Worm (Caenorhabditis elegans): ENCODE results near the gene R07A4.2.
A peak's percentile ranks its signal among the peaks of the same experiment; 100 is the strongest.

R07A4.2 gene

ce11 chrX:10766123-10766622 is 19.9 kb upstream of the R07A4.2 start (continued):
- peak; percentile 73; the same call in 1 of the 2 replicates for TF ChIP-seq saeg-2 (GFP tag; IDR thresholded peaks at IDR 0.05)
- TF ChIP-seq F49E8.2 (tag; optimal IDR thresholded peaks at IDR 0.05; ENCODE audit: borderline replicate concordance) = no peak
- TF ChIP-seq hmg-1.1 (GFP tag; IDR thresholded peaks at IDR 0.05) = peak; percentile 90
- no peak for TF ChIP-seq ceh-62 (tag; optimal IDR thresholded peaks at IDR 0.05)
- TF ChIP-seq mdt-29 (GFP tag; IDR thresholded peaks at IDR 0.05) = peak; percentile 63; the same call in 1 of the 2 replicates
- no peak for TF ChIP-seq Y5F2A.4 (GFP tag; optimal IDR thresholded peaks at IDR 0.05)
- peak; percentile 100 for TF ChIP-seq aha-1 (tag)
- peak; percentile 95 for TF ChIP-seq mep-1 (tag; optimal IDR thresholded peaks at IDR 0.05)
- TF ChIP-seq nhr-6 (tag; optimal IDR thresholded peaks at IDR 0.05) = peak; percentile 88
- TF ChIP-seq mxl-2 (GFP tag; conservative IDR thresholded peaks at IDR 0.05) = peak; percentile 76
- TF ChIP-seq fos-1 (tag; optimal IDR thresholded peaks at IDR 0.05) = no peak
- no peak for TF ChIP-seq zfp-3 (GFP tag; conservative IDR thresholded peaks at IDR 0.05)
- TF ChIP-seq ceh-82 (tag; optimal IDR thresholded peaks at IDR 0.05) = no peak
- TF ChIP-seq sdz-12 (GFP tag; optimal IDR thresholded peaks at IDR 0.05) = no peak
- 0 out of 2 replicates have a peak, but pooled peaks have one; percentile 50 for TF ChIP-seq vab-7 (GFP tag; IDR thresholded peaks at IDR 0.05)
- peak; percentile 90 for TF ChIP-seq nhr-28 (tag; optimal IDR thresholded peaks at IDR 0.05)
- TF ChIP-seq skn-1 (tag; optimal IDR thresholded peaks at IDR 0.05) = no peak
- peak; percentile 85 for TF ChIP-seq tra-1 (GFP tag; IDR thresholded peaks at IDR 0.05)
- TF ChIP-seq zip-11 (GFP tag; IDR thresholded peaks at IDR 0.05) = no peak
- TF ChIP-seq arid-1 (GFP tag; conservative IDR thresholded peaks at IDR 0.05) = peak; percentile 35; the same call in 1 of the 2 replicates
- no peak for TF ChIP-seq F26F4.8 (GFP tag; conservative IDR thresholded peaks at IDR 0.05)
- TF ChIP-seq F10B5.3 (tag; optimal IDR thresholded peaks at IDR 0.05) = peak; percentile 77
- peak; percentile 54 for TF ChIP-seq cey-2 (tag; optimal IDR thresholded peaks at IDR 0.05; ENCODE audit: borderline replicate concordance, insufficient read depth)
- TF ChIP-seq madf-9 (GFP tag; conservative IDR thresholded peaks at IDR 0.05) = peak; percentile 60; the same call in 1 of the 2 replicates
- peak; percentile 74 for TF ChIP-seq T20F7.1 (GFP tag; optimal IDR thresholded peaks at IDR 0.05)
- peak; percentile 82 for TF ChIP-seq jun-1 (tag; optimal IDR thresholded peaks at IDR 0.05)
- TF ChIP-seq egl-27 (tag; optimal IDR thresholded peaks at IDR 0.05) = peak; percentile 90
- peak; percentile 51 for TF ChIP-seq mes-2 (tag; optimal IDR thresholded peaks at IDR 0.05; ENCODE audit: poor library complexity, severe bottlenecking)
- TF ChIP-seq nhr-102 (tag; optimal IDR thresholded peaks at IDR 0.05) = peak; percentile 92
- TF ChIP-seq dpl-1 (GFP tag; optimal IDR thresholded peaks at IDR 0.05) = peak; percentile 51
- peak; percentile 49 for TF ChIP-seq nhr-76 (tag; optimal IDR thresholded peaks at IDR 0.05)
- no peak for TF ChIP-seq tag-97 (GFP tag; IDR thresholded peaks at IDR 0.05)
- peak; percentile 88 for TF ChIP-seq F37D6.2 (tag; optimal IDR thresholded peaks at IDR 0.05)
- peak; percentile 46 for TF ChIP-seq nhr-111 (GFP tag; optimal IDR thresholded peaks at IDR 0.05)
- TF ChIP-seq daf-16 (GFP tag; optimal IDR thresholded peaks at IDR 0.05) = peak; percentile 66 to 75
- TF ChIP-seq daf-16 (tag; optimal IDR thresholded peaks at IDR 0.05) = peak; percentile 80
- TF ChIP-seq lin-29 (GFP tag; IDR thresholded peaks at IDR 0.05) = 0 out of 2 replicates have a peak, but pooled peaks have one; percentile 17
- TF ChIP-seq dve-1 (tag; optimal IDR thresholded peaks at IDR 0.05; ENCODE audit: insufficient read depth) = peak; percentile 99
- TF ChIP-seq nhr-10 (tag; optimal IDR thresholded peaks at IDR 0.05) = peak; percentile 73
- TF ChIP-seq ceh-20 (GFP tag; IDR thresholded peaks at IDR 0.05) = peak; percentile 93
- TF ChIP-seq set-16 (GFP tag; IDR thresholded peaks at IDR 0.05) = peak; percentile 83
- TF ChIP-seq egl-43 (GFP tag; IDR thresholded peaks at IDR 0.05) = peak; percentile 90
- peak; percentile 62 for TF ChIP-seq ceh-28 (tag; optimal IDR thresholded peaks at IDR 0.05)
- peak; percentile 64 for TF ChIP-seq attf-4 (tag; optimal IDR thresholded peaks at IDR 0.05)
- TF ChIP-seq daf-19 (GFP tag; conservative IDR thresholded peaks at IDR 0.05) = no peak
- no peak for TF ChIP-seq R02D3.7 (tag; optimal IDR thresholded peaks at IDR 0.05)
- no peak for TF ChIP-seq ZK546.5 (tag; optimal IDR thresholded peaks at IDR 0.05)
- TF ChIP-seq lin-13 (GFP tag; optimal IDR thresholded peaks at IDR 0.05) = peak; percentile 73
- no peak for TF ChIP-seq D1046.2 (GFP tag; IDR thresholded peaks at IDR 0.05)
- peak; percentile 26 to 82 for TF ChIP-seq hif-1 (tag; optimal IDR thresholded peaks at IDR 0.05)
- peak; percentile 24 for TF ChIP-seq pqm-1 (tag; optimal IDR thresholded peaks at IDR 0.05)
